Fruit fly (Drosophila melanogaster) whole organism, prepupa: Measurements from ENCODE around the gene Tsp29Fa.

Experiments used
- Blimp-1 ChIP-seq: fragments of 200-800 bp; sonication (Bioruptor generic); optimal IDR thresholded peaks from 3 replicates; lab custom pipeline; 2017; ENCODE audit warnings: missing biosample characterization, missing genetic modification characterization, mild to moderate bottlenecking, moderate library complexity, missing genetic modification reagents
- CG10631 ChIP-seq: fragments of 200-800 bp; sonication (Bioruptor generic); optimal IDR thresholded peaks from 2 replicates; lab custom pipeline; 2016; ENCODE audit warnings: missing biosample characterization, missing genetic modification characterization
- CG10669 ChIP-seq: fragments of 200-800 bp; sonication (Bioruptor generic); optimal IDR thresholded peaks from 3 replicates; lab custom pipeline; 2018; ENCODE audit warnings: missing biosample characterization, mild to moderate bottlenecking, missing genetic modification characterization, moderate library complexity
- CG11294 ChIP-seq: fragments of 200-800 bp; sonication (Bioruptor generic); IDR thresholded peaks from 2 replicates; pipeline ENCODE4 v1.3.6; 2022; ENCODE audit warnings: missing biosample characterization, missing genetic modification characterization
- CG11762 ChIP-seq: fragments of 200-800 bp; sonication (Bioruptor generic); optimal IDR thresholded peaks from 3 replicates; lab custom pipeline; 2016; ENCODE audit warnings: missing biosample characterization, missing genetic modification characterization; ENCODE audit not compliant: insufficient read depth
- CG11902 ChIP-seq: fragments of 200-800 bp; sonication (Bioruptor generic); optimal IDR thresholded peaks from 3 replicates; lab custom pipeline; 2016; ENCODE audit warnings: missing biosample characterization, missing genetic modification characterization
- CG15336 ChIP-seq: fragments of 200-800 bp; sonication (Bioruptor generic); IDR thresholded peaks from 2 replicates; pipeline ENCODE4 v1.3.6; 2022; ENCODE audit warnings: missing biosample characterization, missing genetic modification characterization
- CG1621 ChIP-seq: fragments of 200-800 bp; sonication (Bioruptor generic); optimal IDR thresholded peaks from 3 replicates; lab custom pipeline; 2018; ENCODE audit warnings: missing biosample characterization, mild to moderate bottlenecking, missing genetic modification characterization
- CG16779 ChIP-seq: fragments of 200-800 bp; sonication (Bioruptor generic); optimal IDR thresholded peaks from 3 replicates; lab custom pipeline; 2017; ENCODE audit warnings: missing biosample characterization, mild to moderate bottlenecking, missing genetic modification characterization
- CG3032 ChIP-seq: fragments of 200-800 bp; optimal IDR thresholded peaks from 2 replicates; lab custom pipeline; 2019; ENCODE audit warnings: missing biosample characterization, mild to moderate bottlenecking, missing genetic modification characterization, moderate library complexity
- CG31627 ChIP-seq: fragments of 200-800 bp; sonication (Bioruptor generic); optimal IDR thresholded peaks from 3 replicates; lab custom pipeline; 2016; ENCODE audit warnings: missing biosample characterization, missing genetic modification characterization
- CG32006 ChIP-seq: fragments of 200-800 bp; sonication (Bioruptor generic); optimal IDR thresholded peaks from 3 replicates; lab custom pipeline; 2017; ENCODE audit warnings: missing biosample characterization, mild to moderate bottlenecking, missing genetic modification characterization
- CG34406 ChIP-seq: fragments of 200-800 bp; sonication (Bioruptor generic); optimal IDR thresholded peaks from 3 replicates; lab custom pipeline; 2016; ENCODE audit warnings: missing biosample characterization, missing genetic modification characterization
- CG3919 ChIP-seq: fragments of 200-800 bp; sonication (Bioruptor generic); optimal IDR thresholded peaks from 3 replicates; lab custom pipeline; 2016; ENCODE audit warnings: missing biosample characterization, missing genetic modification characterization
- CG4318 ChIP-seq: fragments of 200-800 bp; sonication (Bioruptor generic); optimal IDR thresholded peaks from 3 replicates; lab custom pipeline; 2017; ENCODE audit warnings: missing biosample characterization, mild to moderate bottlenecking, missing genetic modification characterization
- CG6163 ChIP-seq: fragments of 200-800 bp; sonication (Bioruptor generic); IDR thresholded peaks from 3 replicates; pipeline ENCODE4 v1.3.6; 2022; ENCODE audit warnings: missing biosample characterization, missing genetic modification characterization
- CG6276 ChIP-seq: fragments of 200-800 bp; sonication (Bioruptor generic); optimal IDR thresholded peaks from 2 replicates; lab custom pipeline; 2017; ENCODE audit warnings: missing biosample characterization, mild to moderate bottlenecking, missing genetic modification characterization
- CG6808 ChIP-seq: fragments of 200-800 bp; sonication (Bioruptor generic); optimal IDR thresholded peaks from 3 replicates; lab custom pipeline; 2017; ENCODE audit warnings: missing biosample characterization, missing genetic modification characterization, mild to moderate bottlenecking, moderate library complexity, missing genetic modification reagents
- CG6854 ChIP-seq: fragments of 200-800 bp; sonication (Bioruptor generic); optimal IDR thresholded peaks from 2 replicates; lab custom pipeline; 2017; ENCODE audit warnings: missing biosample characterization, mild to moderate bottlenecking, missing genetic modification characterization
- CG7368 ChIP-seq: fragments of 200-800 bp; sonication (Bioruptor generic); optimal IDR thresholded peaks from 3 replicates; lab custom pipeline; 2016; ENCODE audit warnings: missing biosample characterization, missing genetic modification characterization
- CG8119 ChIP-seq: fragments of 200-800 bp; sonication (Bioruptor generic); IDR thresholded peaks from 3 replicates; pipeline ENCODE4 v1.3.6; 2022; ENCODE audit warnings: missing biosample characterization, missing genetic modification characterization
- CG8319 ChIP-seq: fragments of 200-800 bp; sonication (Bioruptor generic); optimal IDR thresholded peaks from 3 replicates; lab custom pipeline; 2016; ENCODE audit warnings: missing biosample characterization, missing genetic modification characterization
- CG8632 ChIP-seq: fragments of 200-800 bp; sonication (Bioruptor generic); optimal IDR thresholded peaks from 3 replicates; lab custom pipeline; 2016; ENCODE audit warnings: missing biosample characterization, missing genetic modification characterization
- CG9139 ChIP-seq: fragments of 200-800 bp; sonication (Bioruptor generic); optimal IDR thresholded peaks from 3 replicates; lab custom pipeline; 2017; ENCODE audit warnings: missing biosample characterization, mild to moderate bottlenecking, missing genetic modification characterization
- Eip75B ChIP-seq: fragments of 200-800 bp; sonication (Bioruptor generic); optimal IDR thresholded peaks from 3 replicates; lab custom pipeline; 2016; ENCODE audit warnings: missing biosample characterization, missing genetic modification characterization
- Ets21C ChIP-seq: fragments of 200-800 bp; sonication (Bioruptor generic); optimal IDR thresholded peaks from 3 replicates; lab custom pipeline; 2016; ENCODE audit warnings: missing biosample characterization, missing genetic modification characterization
- Ets96B ChIP-seq: fragments of 200-800 bp; optimal IDR thresholded peaks from 2 replicates; lab custom pipeline; 2019; ENCODE audit warnings: missing biosample characterization, mild to moderate bottlenecking, missing genetic modification characterization, moderate library complexity
- Gug ChIP-seq: fragments of 200-800 bp; sonication (Bioruptor generic); IDR thresholded peaks from 2 replicates; pipeline ENCODE4 v1.3.6; 2022; ENCODE audit warnings: missing biosample characterization, missing genetic modification characterization
- Hr38 ChIP-seq: sonication (Bioruptor generic); optimal IDR thresholded peaks from 2 replicates; lab custom pipeline; 2016; ENCODE audit warnings: missing biosample characterization, missing genetic modification characterization
- Hr39 ChIP-seq: fragments of 200-800 bp; sonication (Bioruptor generic); optimal IDR thresholded peaks from 2 replicates; lab custom pipeline; 2016; ENCODE audit warnings: missing biosample characterization, missing genetic modification characterization
- Hr4 ChIP-seq: fragments of 200-800 bp; sonication (Bioruptor generic); optimal IDR thresholded peaks from 3 replicates; lab custom pipeline; 2016; ENCODE audit warnings: missing biosample characterization, missing genetic modification characterization
- Lpt ChIP-seq: fragments of 200-800 bp; sonication (Bioruptor generic); optimal IDR thresholded peaks from 3 replicates; lab custom pipeline; 2016; ENCODE audit warnings: missing biosample characterization, missing genetic modification characterization
- Met ChIP-seq: fragments of 200-800 bp; sonication (Bioruptor generic); optimal IDR thresholded peaks from 3 replicates; lab custom pipeline; 2016; ENCODE audit warnings: missing biosample characterization, missing genetic modification characterization
- OdsH ChIP-seq: fragments of 200-800 bp; sonication (Bioruptor generic); optimal IDR thresholded peaks from 3 replicates; lab custom pipeline; 2016; ENCODE audit warnings: missing biosample characterization, missing genetic modification characterization
- Smox ChIP-seq: fragments of 200-800 bp; sonication (Bioruptor generic); optimal IDR thresholded peaks from 3 replicates; lab custom pipeline; 2016; ENCODE audit warnings: missing biosample characterization, missing genetic modification characterization
- Sox14 ChIP-seq: fragments of 200-800 bp; sonication (Bioruptor generic); optimal IDR thresholded peaks from 3 replicates; lab custom pipeline; 2016; ENCODE audit warnings: missing biosample characterization, missing genetic modification characterization
- Sox15 ChIP-seq: fragments of 200-800 bp; sonication (Bioruptor generic); optimal IDR thresholded peaks from 3 replicates; lab custom pipeline; 2016; ENCODE audit warnings: missing biosample characterization, missing genetic modification characterization
- achi ChIP-seq: fragments of 200-800 bp; sonication (Bioruptor generic); optimal IDR thresholded peaks from 3 replicates; lab custom pipeline; 2016; ENCODE audit warnings: missing biosample characterization, missing genetic modification characterization
- acj6 ChIP-seq: fragments of 200-800 bp; sonication (Bioruptor generic); optimal IDR thresholded peaks from 3 replicates; lab custom pipeline; 2016; ENCODE audit warnings: missing biosample characterization, missing genetic modification characterization
- cyc ChIP-seq: fragments of 200-800 bp; sonication (Bioruptor generic); optimal IDR thresholded peaks from 3 replicates; lab custom pipeline; 2016; ENCODE audit warnings: missing biosample characterization, missing genetic modification characterization
- dac ChIP-seq: fragments of 200-800 bp; sonication (Bioruptor generic); optimal IDR thresholded peaks from 2 replicates; lab custom pipeline; 2017; ENCODE audit warnings: missing biosample characterization, mild to moderate bottlenecking, missing genetic modification characterization
- dsx ChIP-seq: fragments of 200-800 bp; optimal IDR thresholded peaks from 3 replicates; lab custom pipeline; 2019; ENCODE audit warnings: missing biosample characterization, mild to moderate bottlenecking, missing genetic modification characterization, moderate library complexity; ENCODE audit not compliant: poor library complexity, severe bottlenecking
- esn ChIP-seq: fragments of 200-800 bp; sonication (Bioruptor generic); optimal IDR thresholded peaks from 2 replicates; lab custom pipeline; 2016; ENCODE audit warnings: missing biosample characterization, mild to moderate bottlenecking, missing genetic modification characterization, moderate library complexity
- fd59A ChIP-seq: fragments of 200-800 bp; sonication (Bioruptor generic); optimal IDR thresholded peaks from 2 replicates; lab custom pipeline; 2017; ENCODE audit warnings: missing biosample characterization, mild to moderate bottlenecking, missing genetic modification characterization, missing genetic modification reagents
- fd85E ChIP-seq: fragments of 200-800 bp; sonication (Bioruptor generic); optimal IDR thresholded peaks from 3 replicates; lab custom pipeline; 2016; ENCODE audit warnings: missing biosample characterization, missing genetic modification characterization
- fkh ChIP-seq: fragments of 200-800 bp; sonication (Bioruptor generic); optimal IDR thresholded peaks from 3 replicates; lab custom pipeline; 2017; ENCODE audit warnings: missing biosample characterization, mild to moderate bottlenecking, missing genetic modification characterization, moderate library complexity
- lz ChIP-seq: fragments of 200-800 bp; sonication (Bioruptor generic); optimal IDR thresholded peaks from 3 replicates; lab custom pipeline; 2016; ENCODE audit warnings: missing biosample characterization, missing genetic modification characterization
- net ChIP-seq: fragments of 200-800 bp; sonication (Bioruptor generic); optimal IDR thresholded peaks from 3 replicates; lab custom pipeline; 2016; ENCODE audit warnings: missing biosample characterization, missing genetic modification characterization
- pdm3 ChIP-seq: fragments of 200-800 bp; sonication (Bioruptor generic); optimal IDR thresholded peaks from 3 replicates; lab custom pipeline; 2016; ENCODE audit warnings: missing biosample characterization, missing genetic modification characterization
- ss ChIP-seq, 2 experiments: fragments of 200-800 bp; sonication (Bioruptor generic); optimal IDR thresholded peaks; 2 replicates in 1 of 2; 3 replicates in 1 of 2; lab custom pipeline; 2017 to 2018; ENCODE audit warnings: mild to moderate bottlenecking in 2 of 2, missing biosample characterization in 2 of 2, missing genetic modification characterization in 2 of 2, moderate library complexity in 1 of 2
- svp ChIP-seq: fragments of 200-800 bp; sonication (Bioruptor generic); peaks from one replicate; lab custom pipeline; 2016; ENCODE audit warnings: missing biosample characterization, missing genetic modification characterization
- topi ChIP-seq: fragments of 200-800 bp; sonication (Bioruptor generic); optimal IDR thresholded peaks from 3 replicates; lab custom pipeline; 2016; ENCODE audit warnings: missing biosample characterization, missing genetic modification characterization

Tsp29Fa gene

dm6 chr2L:8920294-8920693 is 13.5 kb upstream of the Tsp29Fa start:
- peak; percentile 9 for TF ChIP-seq CG6854 (GFP tag; lab: Kevin White, UChicago)
- TF ChIP-seq ss (GFP tag; optimal IDR thresholded peaks at IDR 0.05; lab: Kevin White, UChicago): peak; percentile 69 to 78
- TF ChIP-seq Sox14 (GFP tag; lab: Kevin White, UChicago): peak; percentile 64
- TF ChIP-seq CG6276 (GFP tag; lab: Kevin White, UChicago): peak; percentile 60
- peak; percentile 77 for TF ChIP-seq CG8632 (GFP tag; lab: Kevin White, UChicago)
- TF ChIP-seq acj6: peak; percentile 78
- peak; percentile 78 for TF ChIP-seq CG10631 (GFP tag; lab: Kevin White, UChicago)
- TF ChIP-seq CG3032 (tag; lab: Kevin White, UChicago): peak; percentile 81
- peak; percentile 75 for TF ChIP-seq CG32006 (GFP tag; lab: Kevin White, UChicago)
- peak; percentile 31 for TF ChIP-seq Sox15 (GFP tag; lab: Kevin White, UChicago)
- peak; percentile 63 for TF ChIP-seq CG6808
- TF ChIP-seq CG16779 (tag; lab: Kevin White, UChicago): peak; percentile 51
- peak; percentile 58 for TF ChIP-seq CG31627 (GFP tag; lab: Kevin White, UChicago)
- TF ChIP-seq fd85E (GFP tag; lab: Kevin White, UChicago): no peak
- TF ChIP-seq Eip75B (GFP tag; lab: Kevin White, UChicago): peak; percentile 80
- TF ChIP-seq Ets96B (tag; lab: Kevin White, UChicago): peak; percentile 84
- peak; percentile 75 for TF ChIP-seq pdm3 (GFP tag; lab: Kevin White, UChicago)
- TF ChIP-seq Met: peak; percentile 63
- peak; percentile 64 for TF ChIP-seq CG7368
- peak; percentile 82 for TF ChIP-seq topi (GFP tag; lab: Kevin White, UChicago)
- peak; percentile 82 for TF ChIP-seq OdsH (GFP tag; lab: Kevin White, UChicago)
- peak; percentile 72 for TF ChIP-seq lz (GFP tag; lab: Kevin White, UChicago)
- peak; percentile 46 for TF ChIP-seq CG9139 (GFP tag; lab: Kevin White, UChicago)
- TF ChIP-seq CG11762: peak; percentile 72
- TF ChIP-seq CG1621 (tag; lab: Kevin White, UChicago): peak; percentile 33
- peak; percentile 83 for TF ChIP-seq achi (GFP tag; lab: Kevin White, UChicago)
- TF ChIP-seq svp (GFP tag; lab: Kevin White, UChicago): peak; percentile 91
- TF ChIP-seq CG6163 (GFP tag; lab: Robert Waterston, UW): peak; percentile 86
- peak; percentile 78 for TF ChIP-seq net (GFP tag; lab: Kevin White, UChicago)
- peak; percentile 82 for TF ChIP-seq CG34406
- peak; percentile 77 for TF ChIP-seq CG8319 (GFP tag; lab: Kevin White, UChicago)
- peak; percentile 41; the same call in 1 of the 2 replicates for TF ChIP-seq CG11294 (GFP tag; lab: Robert Waterston, UW)
- peak; percentile 85 for TF ChIP-seq CG15336 (GFP tag; lab: Robert Waterston, UW)
- TF ChIP-seq dac (GFP tag; lab: Kevin White, UChicago): peak; percentile 32
- peak; percentile 80 for TF ChIP-seq CG8119
- TF ChIP-seq Hr38 (GFP tag; lab: Kevin White, UChicago): no peak
- TF ChIP-seq CG10669 (GFP tag; lab: Kevin White, UChicago): peak; percentile 73
- peak; percentile 39 for TF ChIP-seq Ets21C (GFP tag; lab: Kevin White, UChicago)
- TF ChIP-seq dsx (GFP tag; lab: Kevin White, UChicago): peak; percentile 87
- TF ChIP-seq Blimp-1 (GFP tag; lab: Kevin White, UChicago): peak; percentile 24
- TF ChIP-seq CG11902 (GFP tag; lab: Kevin White, UChicago): peak; percentile 58
- no peak for TF ChIP-seq fkh
- peak; percentile 49 for TF ChIP-seq fd59A (GFP tag; lab: Kevin White, UChicago)
- TF ChIP-seq Hr39 (GFP tag; lab: Kevin White, UChicago): peak; percentile 55
- peak; percentile 85 for TF ChIP-seq CG3919 (GFP tag; lab: Kevin White, UChicago)
- TF ChIP-seq Smox (GFP tag; lab: Kevin White, UChicago): peak; percentile 79
- peak; percentile 87 for TF ChIP-seq esn (GFP tag; lab: Kevin White, UChicago)
- TF ChIP-seq cyc (GFP tag; lab: Kevin White, UChicago): peak; percentile 68
- peak; percentile 61 for TF ChIP-seq Lpt (GFP tag; lab: Kevin White, UChicago)
- peak; percentile 76 for TF ChIP-seq Hr4
- peak; percentile 57 for TF ChIP-seq CG4318
- peak; percentile 56 for TF ChIP-seq Gug
